Fruit fly (Drosophila melanogaster) whole organism, embryonic: ENCODE data around the gene CG14207.

Experiments used
- CG10147 ChIP-seq: fragments of 200-800 bp; sonication (Bioruptor generic); optimal IDR thresholded peaks from 2 replicates; lab custom pipeline; 2019; ENCODE audit warnings: missing biosample characterization, mild to moderate bottlenecking, missing genetic modification characterization, moderate library complexity
- CG11085 ChIP-seq: fragments of 200-800 bp; sonication (Bioruptor generic); IDR thresholded peaks from 2 replicates; pipeline ENCODE4 v1.3.6; 2022; ENCODE audit warnings: missing biosample characterization, missing genetic modification characterization
- CG13123 ChIP-seq: fragments of 200-800 bp; sonication (Bioruptor generic); optimal IDR thresholded peaks from 2 replicates; lab custom pipeline; 2016; ENCODE audit warnings: missing biosample characterization, missing genetic modification characterization
- CG14050 ChIP-seq: fragments of 200-800 bp; sonication (Bioruptor generic); IDR thresholded peaks from 3 replicates; pipeline ENCODE4 v1.3.6; 2022; ENCODE audit warnings: missing biosample characterization, missing genetic modification characterization
- CG14965 ChIP-seq: fragments of 200-800 bp; sonication (Bioruptor generic); optimal IDR thresholded peaks from 2 replicates; lab custom pipeline; 2016; ENCODE audit warnings: missing biosample characterization, missing genetic modification characterization, borderline replicate concordance
- CG1647 ChIP-seq: fragments of 200-800 bp; sonication (Bioruptor generic); optimal IDR thresholded peaks from 3 replicates; lab custom pipeline; 2016; ENCODE audit warnings: missing biosample characterization, missing genetic modification characterization
- CG17385 ChIP-seq: fragments of 200-800 bp; sonication (Bioruptor generic); optimal IDR thresholded peaks from 3 replicates; lab custom pipeline; 2018; ENCODE audit warnings: missing biosample characterization, mild to moderate bottlenecking, missing genetic modification characterization
- CG18619 ChIP-seq: fragments of 200-800 bp; sonication (Bioruptor generic); optimal IDR thresholded peaks from 3 replicates; lab custom pipeline; 2017; ENCODE audit warnings: missing biosample characterization, mild to moderate bottlenecking, missing genetic modification characterization
- CG2129 ChIP-seq: fragments of 200-800 bp; sonication (Bioruptor generic); IDR thresholded peaks from 2 replicates; pipeline ENCODE4 v1.3.6; 2022; ENCODE audit warnings: missing biosample characterization, missing genetic modification characterization; ENCODE audit not compliant: partially characterized antibody
- CG30403 ChIP-seq: fragments of 200-800 bp; sonication (Bioruptor generic); optimal IDR thresholded peaks from 3 replicates; lab custom pipeline; 2016; ENCODE audit warnings: missing biosample characterization, missing genetic modification characterization
- CG3065 ChIP-seq: fragments of 200-800 bp; sonication (Bioruptor generic); optimal IDR thresholded peaks from 2 replicates; lab custom pipeline; 2016; ENCODE audit warnings: missing biosample characterization, missing genetic modification characterization
- CG31224 ChIP-seq: fragments of 200-800 bp; sonication (Bioruptor generic); IDR thresholded peaks from 2 replicates; pipeline ENCODE4 v1.3.6; 2022; ENCODE audit warnings: missing biosample characterization, missing genetic modification characterization
- CG4707 ChIP-seq: fragments of 200-800 bp; sonication (Bioruptor generic); optimal IDR thresholded peaks from 2 replicates; lab custom pipeline; 2018; ENCODE audit warnings: missing biosample characterization, mild to moderate bottlenecking, missing genetic modification characterization, moderate library complexity
- CG5953 ChIP-seq: fragments of 200-800 bp; sonication (Bioruptor generic); IDR thresholded peaks from 2 replicates; pipeline ENCODE4 v1.3.6; 2022; ENCODE audit warnings: missing biosample characterization, missing genetic modification characterization
- CG6854 ChIP-seq: fragments of 200-800 bp; sonication (Bioruptor generic); optimal IDR thresholded peaks from 3 replicates; lab custom pipeline; 2017; ENCODE audit warnings: missing biosample characterization, mild to moderate bottlenecking, missing genetic modification characterization
- CG9609 ChIP-seq: fragments of 200-800 bp; sonication (Bioruptor generic); optimal IDR thresholded peaks from 3 replicates; lab custom pipeline; 2016; ENCODE audit warnings: missing biosample characterization, missing genetic modification characterization
- CG9817 ChIP-seq: fragments of 200-800 bp; sonication (Bioruptor generic); optimal IDR thresholded peaks from 2 replicates; lab custom pipeline; 2018; ENCODE audit warnings: missing biosample characterization, mild to moderate bottlenecking, missing genetic modification characterization, moderate library complexity
- CHES-1-like ChIP-seq: fragments of 200-800 bp; sonication (Bioruptor generic); optimal IDR thresholded peaks from 2 replicates; lab custom pipeline; 2016; ENCODE audit warnings: missing biosample characterization, missing genetic modification characterization
- Camta ChIP-seq: fragments of 200-800 bp; sonication (Bioruptor generic); optimal IDR thresholded peaks from 2 replicates; lab custom pipeline; 2016; ENCODE audit warnings: missing biosample characterization, missing genetic modification characterization
- CrebB ChIP-seq: fragments of 200-800 bp; sonication (Bioruptor generic); optimal IDR thresholded peaks from 3 replicates; lab custom pipeline; 2018; ENCODE audit warnings: missing biosample characterization, mild to moderate bottlenecking, missing genetic modification characterization
- Doc3 ChIP-seq: fragments of 200-800 bp; sonication (Bioruptor generic); IDR thresholded peaks from 3 replicates; pipeline ENCODE4 v1.3.6; 2022; ENCODE audit warnings: missing biosample characterization, missing genetic modification characterization; ENCODE audit not compliant: partially characterized antibody
- Dp ChIP-seq: fragments of 200-800 bp; sonication (Bioruptor generic); optimal IDR thresholded peaks from 2 replicates; lab custom pipeline; 2018; ENCODE audit warnings: missing biosample characterization, mild to moderate bottlenecking, missing genetic modification characterization, moderate library complexity
- MTF-1 ChIP-seq: fragments of 200-800 bp; sonication (Bioruptor generic); optimal IDR thresholded peaks from 2 replicates; lab custom pipeline; 2018; ENCODE audit warnings: missing biosample characterization, mild to moderate bottlenecking, missing genetic modification characterization, borderline replicate concordance
- Max ChIP-seq: fragments of 200-800 bp; sonication (Bioruptor generic); optimal IDR thresholded peaks from 2 replicates; lab custom pipeline; 2016; ENCODE audit warnings: missing biosample characterization, mild to moderate bottlenecking, missing genetic modification characterization
- NK7.1 ChIP-seq: fragments of 200-800 bp; sonication (Bioruptor generic); optimal IDR thresholded peaks from 3 replicates; lab custom pipeline; 2016; ENCODE audit warnings: missing biosample characterization, missing genetic modification characterization
- Neu2 ChIP-seq: fragments of 200-800 bp; sonication (Bioruptor generic); optimal IDR thresholded peaks from 3 replicates; lab custom pipeline; 2016; ENCODE audit warnings: missing biosample characterization, missing genetic modification characterization, borderline replicate concordance
- Optix ChIP-seq: fragments of 200-800 bp; sonication (Bioruptor generic); IDR thresholded peaks from 3 replicates; pipeline ENCODE4 v1.3.6; 2022; ENCODE audit warnings: missing biosample characterization, missing genetic modification characterization
- Sox100B ChIP-seq: fragments of 200-800 bp; sonication (Bioruptor generic); optimal IDR thresholded peaks from 3 replicates; lab custom pipeline; 2018; ENCODE audit warnings: missing biosample characterization, mild to moderate bottlenecking, missing genetic modification characterization
- Spps ChIP-seq: fragments of 200-800 bp; sonication (Bioruptor generic); optimal IDR thresholded peaks from 2 replicates; lab custom pipeline; 2018; ENCODE audit warnings: missing biosample characterization, mild to moderate bottlenecking, missing genetic modification characterization
- ara ChIP-seq: fragments of 200-800 bp; sonication (Bioruptor generic); IDR thresholded peaks from 2 replicates; pipeline ENCODE4 v1.3.6; 2022; ENCODE audit warnings: missing biosample characterization, missing genetic modification characterization
- bowl ChIP-seq: fragments of 200-800 bp; sonication (Bioruptor generic); IDR thresholded peaks from 2 replicates; pipeline ENCODE4 v1.3.6; 2022; ENCODE audit warnings: missing biosample characterization, missing genetic modification characterization
- cg ChIP-seq: fragments of 200-800 bp; sonication (Bioruptor generic); optimal IDR thresholded peaks from 3 replicates; lab custom pipeline; 2019; ENCODE audit warnings: missing biosample characterization, mild to moderate bottlenecking, missing genetic modification characterization, moderate library complexity
- dan ChIP-seq: fragments of 200-800 bp; sonication (Bioruptor generic); IDR thresholded peaks from 2 replicates; pipeline ENCODE4 v1.3.6; 2022; ENCODE audit warnings: missing biosample characterization, missing genetic modification characterization
- disco-r ChIP-seq: fragments of 200-800 bp; sonication (Bioruptor generic); optimal IDR thresholded peaks from 2 replicates; lab custom pipeline; 2016; ENCODE audit warnings: missing biosample characterization, missing genetic modification characterization
- dysf ChIP-seq: fragments of 200-800 bp; sonication (Bioruptor generic); IDR thresholded peaks from 3 replicates; pipeline ENCODE4 v1.3.6; 2022; ENCODE audit warnings: missing biosample characterization, missing genetic modification characterization
- eve ChIP-seq, 2 experiments: fragments of >200 bp; optimal IDR thresholded peaks; 2 replicates each; lab custom pipeline; 2017; ENCODE audit warnings: missing biosample characterization in 2 of 2, missing genetic modification characterization in 2 of 2
- gem ChIP-seq: fragments of 200-800 bp; sonication (Bioruptor generic); optimal IDR thresholded peaks from 2 replicates; lab custom pipeline; 2019; ENCODE audit warnings: missing biosample characterization, mild to moderate bottlenecking, missing genetic modification characterization, moderate library complexity
- gfzf ChIP-seq: fragments of 200-800 bp; sonication (Bioruptor generic); optimal IDR thresholded peaks from 2 replicates; lab custom pipeline; 2016; ENCODE audit warnings: missing biosample characterization, mild to moderate bottlenecking, missing genetic modification characterization, moderate library complexity
- kah ChIP-seq: fragments of 200-800 bp; sonication (Bioruptor generic); optimal IDR thresholded peaks from 2 replicates; lab custom pipeline; 2018; ENCODE audit warnings: missing biosample characterization, mild to moderate bottlenecking, missing genetic modification characterization
- kni ChIP-seq: fragments of 200-800 bp; sonication (Bioruptor generic); optimal IDR thresholded peaks from 3 replicates; lab custom pipeline; 2017; ENCODE audit warnings: mild to moderate bottlenecking, missing biosample characterization, missing genetic modification reagents, missing genetic modification characterization
- lbe ChIP-seq: fragments of 200-800 bp; sonication (Bioruptor generic); optimal IDR thresholded peaks from 2 replicates; lab custom pipeline; 2016; ENCODE audit warnings: missing biosample characterization, mild to moderate bottlenecking, missing genetic modification characterization
- luna ChIP-seq: fragments of 200-800 bp; sonication (Bioruptor generic); optimal IDR thresholded peaks from 2 replicates; lab custom pipeline; 2016; ENCODE audit warnings: missing biosample characterization, missing genetic modification characterization
- mirr ChIP-seq: fragments of 200-800 bp; sonication (Bioruptor generic); optimal IDR thresholded peaks from 3 replicates; lab custom pipeline; 2018; ENCODE audit warnings: missing biosample characterization, mild to moderate bottlenecking, missing genetic modification characterization
- odd ChIP-seq: fragments of 200-800 bp; sonication (Bioruptor generic); optimal IDR thresholded peaks from 2 replicates; lab custom pipeline; 2017; ENCODE audit warnings: missing biosample characterization, mild to moderate bottlenecking, missing genetic modification characterization
- peb ChIP-seq: fragments of 200-800 bp; sonication (Bioruptor generic); IDR thresholded peaks from 2 replicates; pipeline ENCODE4 v1.3.6; 2022; ENCODE audit warnings: missing biosample characterization, missing genetic modification characterization
- pho ChIP-seq: fragments of 200-800 bp; sonication (Bioruptor generic); optimal IDR thresholded peaks from 2 replicates; lab custom pipeline; 2016; ENCODE audit warnings: missing biosample characterization, missing genetic modification characterization
- scrt ChIP-seq: fragments of 200-800 bp; sonication (Bioruptor generic); optimal IDR thresholded peaks from 2 replicates; lab custom pipeline; 2018; ENCODE audit warnings: missing biosample characterization, mild to moderate bottlenecking, missing genetic modification characterization, moderate library complexity
- slp2 ChIP-seq: fragments of 200-800 bp; sonication (Bioruptor generic); optimal IDR thresholded peaks from 2 replicates; lab custom pipeline; 2016; ENCODE audit warnings: missing biosample characterization, missing genetic modification characterization
- ssp ChIP-seq: fragments of 200-800 bp; sonication (Bioruptor generic); IDR thresholded peaks from 2 replicates; pipeline ENCODE4 v1.3.6; 2022; ENCODE audit warnings: missing biosample characterization, missing genetic modification characterization
- ttk ChIP-seq: fragments of 200-800 bp; sonication (Bioruptor generic); IDR thresholded peaks from 2 replicates; pipeline ENCODE4 v2.1.2; 2022; ENCODE audit warnings: missing biosample characterization, missing genetic modification characterization
- yki ChIP-seq: fragments of >200 bp; optimal IDR thresholded peaks from 3 replicates; lab custom pipeline; 2018

Gene CG14207

DNA sequence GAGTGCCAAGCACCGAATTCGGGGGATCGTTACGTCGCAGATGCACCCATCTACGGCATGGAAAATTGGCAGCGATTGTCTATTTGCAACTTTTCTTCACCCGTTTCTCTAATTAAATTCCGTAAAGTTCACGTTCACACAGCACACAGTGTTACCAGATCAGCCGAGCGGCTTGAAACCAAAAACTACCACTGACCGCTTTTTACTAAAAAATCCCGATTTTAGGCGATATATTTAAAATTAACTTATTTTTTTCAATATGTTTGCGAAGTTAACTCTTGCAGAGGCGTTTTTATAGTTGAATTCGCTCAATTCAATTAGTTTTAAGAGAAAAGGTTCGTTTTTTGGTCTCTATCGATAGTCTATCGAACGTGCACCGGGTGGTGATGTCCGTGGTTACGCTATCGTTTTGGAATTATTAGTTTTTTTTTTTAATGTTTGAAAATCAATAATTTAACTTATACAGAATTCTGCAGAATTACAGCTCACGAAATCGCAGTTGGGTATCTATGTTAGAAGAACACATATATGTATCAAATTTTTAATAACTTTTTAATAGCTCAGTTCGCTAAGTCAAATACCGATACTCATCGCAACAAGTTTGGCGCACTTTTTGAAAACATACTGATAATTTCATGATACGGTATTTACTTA is 25.2 kb upstream of the CG14207 start, which contains the start of gene Tao (continued):
- TF ChIP-seq CG3065 (GFP tag; lab: Kevin White, UChicago) (no peak), CHES-1-like (GFP tag; lab: Kevin White, UChicago) (no peak), CG17385 (GFP tag; lab: Kevin White, UChicago) (no peak), luna (GFP tag; lab: Kevin White, UChicago) (no peak), odd (GFP tag; lab: Kevin White, UChicago) (no peak), kah (no peak), Max (GFP tag; lab: Kevin White, UChicago) (peak; percentile 21), CG18619 (no peak), CG14050 (GFP tag; lab: Robert Waterston, UW) (no peak), CrebB (tag; lab: Kevin White, UChicago) (no peak), CG11085 (no peak), Neu2 (no peak), CG13123 (no peak), CG9817 (no peak), Spps (tag; lab: Kevin White, UChicago) (no peak), lbe (GFP tag; lab: Kevin White, UChicago) (no peak), CG9609 (GFP tag; lab: Kevin White, UChicago) (no peak), CG1647 (GFP tag; lab: Kevin White, UChicago) (no peak), CG2129 (GFP tag; lab: Robert Waterston, UW) (peak; percentile 68), MTF-1 (GFP tag; lab: Kevin White, UChicago) (no peak), ssp (GFP tag; lab: Robert Waterston, UW) (no peak), cg (no peak), Doc3 (GFP tag; lab: Robert Waterston, UW) (peak; percentile 76), scrt (no peak), Optix (no peak), pho (GFP tag; lab: Kevin White, UChicago) (no peak), Camta (GFP tag; lab: Kevin White, UChicago) (no peak), gfzf (GFP tag; lab: Kevin White, UChicago) (peak; percentile 78), CG10147 (GFP tag; lab: Kevin White, UChicago) (no peak), CG4707 (GFP tag; lab: Kevin White, UChicago) (no peak), CG6854 (GFP tag; lab: Kevin White, UChicago) (no peak), CG30403 (GFP tag; lab: Kevin White, UChicago) (no peak), peb (GFP tag; lab: Robert Waterston, UW) (no peak), dysf (GFP tag; lab: Robert Waterston, UW) (no peak), eve (GFP tag; optimal IDR thresholded peaks at IDR 0.05; lab: Kevin White, UChicago) (no peak), CG31224 (GFP tag; lab: Robert Waterston, UW) (no peak), bowl (GFP tag; lab: Robert Waterston, UW) (no peak), dan (GFP tag; lab: Robert Waterston, UW) (no peak), ttk (GFP tag; lab: Robert Waterston, UW) (no peak), kni (no peak), gem (tag; lab: Kevin White, UChicago) (no peak), slp2 (GFP tag; lab: Kevin White, UChicago) (no peak), CG5953 (GFP tag; lab: Robert Waterston, UW) (no peak), Sox100B (GFP tag; lab: Kevin White, UChicago) (no peak), mirr (GFP tag; lab: Kevin White, UChicago) (no peak), Dp (GFP tag; lab: Kevin White, UChicago) (peak; percentile 72), NK7.1 (GFP tag; lab: Kevin White, UChicago) (no peak), yki (lab: Kevin White, UChicago) (no peak), CG14965 (no peak), disco-r (GFP tag; lab: Kevin White, UChicago) (no peak), ara (GFP tag; lab: Robert Waterston, UW) (no peak)
